Worm (Caenorhabditis elegans) whole organism, L3 larva: ENCODE results near the gene K09D9.1.

Source experiments
- ZK546.5 ChIP-seq: sonication (generic microtip); optimal IDR thresholded peaks from 2 replicates; lab custom pipeline; 2017; ENCODE audit warnings: missing biosample characterization, missing genetic modification characterization
- aly-2 ChIP-seq: fragments of 150-350 bp; optimal IDR thresholded peaks from 2 replicates; lab custom pipeline; 2014; ENCODE audit warnings: missing biosample characterization, missing genetic modification characterization
- ama-1 ChIP-seq: fragments of 150-350 bp; optimal IDR thresholded peaks from 2 replicates; lab custom pipeline; 2018
- elt-3 ChIP-seq, 3 experiments: fragments of 150-350 bp in 1 of 3; sonication (generic microtip) in 2 of 3; optimal IDR thresholded peaks; 2 replicates in 2 of 3; 4 replicates in 1 of 3; lab custom pipeline; 2014 to 2017; ENCODE audit warnings: missing biosample characterization in 3 of 3, missing genetic modification characterization in 3 of 3
- fkh-2 ChIP-seq: fragments of 150-350 bp; optimal IDR thresholded peaks from 2 replicates; lab custom pipeline; 2014; ENCODE audit warnings: missing biosample characterization, missing genetic modification reagents, missing genetic modification characterization
- lin-39 ChIP-seq: fragments of 150-350 bp; optimal IDR thresholded peaks from 2 replicates; lab custom pipeline; 2018; ENCODE audit warnings: missing biosample characterization, missing genetic modification reagents, missing genetic modification characterization
- lsy-12 ChIP-seq: sonication (generic microtip); optimal IDR thresholded peaks from 2 replicates; lab custom pipeline; 2016; ENCODE audit warnings: mild to moderate bottlenecking, missing genetic modification characterization, missing compliant biosample characterization
- nhr-11 ChIP-seq: fragments of 150-350 bp; optimal IDR thresholded peaks from 2 replicates; lab custom pipeline; 2014; ENCODE audit warnings: missing biosample characterization, missing genetic modification characterization
- nhr-237 ChIP-seq: fragments of 150-350 bp; optimal IDR thresholded peaks from 2 replicates; lab custom pipeline; 2014; ENCODE audit warnings: missing biosample characterization, missing genetic modification characterization
- nhr-28 ChIP-seq: fragments of 150-350 bp; optimal IDR thresholded peaks from 2 replicates; lab custom pipeline; 2014; ENCODE audit warnings: missing biosample characterization, missing genetic modification characterization
- pqm-1 ChIP-seq: fragments of 150-350 bp; optimal IDR thresholded peaks from 2 replicates; lab custom pipeline; 2017; ENCODE audit warnings: missing biosample characterization, missing genetic modification characterization, inconsistent platforms
- skn-1 ChIP-seq: fragments of 150-350 bp; optimal IDR thresholded peaks from 2 replicates; lab custom pipeline; 2014; ENCODE audit warnings: missing biosample characterization, missing genetic modification characterization
- snpc-4 ChIP-seq: fragments of 150-350 bp; optimal IDR thresholded peaks from 2 replicates; lab custom pipeline; 2014; ENCODE audit warnings: missing biosample characterization, missing genetic modification characterization
- zag-1 ChIP-seq: fragments of 150-350 bp; optimal IDR thresholded peaks from 2 replicates; lab custom pipeline; 2014; ENCODE audit warnings: missing biosample characterization, missing genetic modification characterization

DNA sequence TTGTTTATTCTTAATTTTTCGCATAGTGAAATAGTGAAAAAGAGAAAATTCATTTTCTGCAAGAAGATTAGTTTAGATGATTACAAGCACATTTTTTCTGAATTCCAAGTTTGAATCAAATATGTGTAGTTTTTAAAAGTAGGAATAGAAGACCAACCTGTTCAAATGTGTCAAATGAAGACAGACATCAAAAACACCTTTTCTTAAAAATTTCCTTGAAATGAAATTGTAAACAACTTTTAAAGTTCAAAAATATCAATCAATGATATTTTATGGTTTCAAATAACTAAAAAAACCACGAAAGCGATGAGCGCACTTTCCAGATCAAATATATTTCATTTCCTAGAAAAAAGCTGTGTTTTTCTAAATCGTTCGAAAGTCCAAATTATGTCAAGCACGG is 43.2 kb upstream of the K09D9.1 start, which contains the start of gene nlp-30:
- TF ChIP-seq skn-1 (tag; lab: Kevin White, UChicago) (no peak), lsy-12 (tag; lab: Kevin White, UChicago) (no peak), lin-39 (no peak), zag-1 (tag; lab: Kevin White, UChicago) (no peak), nhr-28 (tag; lab: Kevin White, UChicago) (no peak), snpc-4 (no peak), pqm-1 (tag; lab: Kevin White, UChicago) (no peak), nhr-11 (no peak), aly-2 (tag; lab: Kevin White, UChicago) (no peak), elt-3 (tag; optimal IDR thresholded peaks at IDR 0.05; lab: Kevin White, UChicago) (no peak), nhr-237 (tag; lab: Kevin White, UChicago) (no peak), ama-1 (no peak), fkh-2 (no peak), ZK546.5 (tag; lab: Kevin White, UChicago) (no peak)
